Worm (Caenorhabditis elegans) whole organism, L3 larva: ENCODE data around the gene srx-133.
A peak's percentile ranks its signal among the peaks of the same experiment; 100 is the strongest.

ENCODE experiments used
- ZK546.5 ChIP-seq: sonication (generic microtip); optimal IDR thresholded peaks from 2 replicates; lab custom pipeline; 2017; ENCODE audit warnings: missing biosample characterization, missing genetic modification characterization
- aly-2 ChIP-seq: fragments of 150-350 bp; optimal IDR thresholded peaks from 2 replicates; lab custom pipeline; 2014; ENCODE audit warnings: missing biosample characterization, missing genetic modification characterization
- ceh-16 ChIP-seq: sonication (generic microtip); optimal IDR thresholded peaks from 2 replicates; lab custom pipeline; 2017; ENCODE audit warnings: missing biosample characterization, missing genetic modification characterization
- ceh-82 ChIP-seq: fragments of 150-350 bp; optimal IDR thresholded peaks from 2 replicates; lab custom pipeline; 2014; ENCODE audit warnings: missing biosample characterization, missing genetic modification characterization
- daf-12 ChIP-seq: fragments of 150-350 bp; optimal IDR thresholded peaks from 2 replicates; lab custom pipeline; 2014; ENCODE audit warnings: missing biosample characterization, missing genetic modification reagents, missing genetic modification characterization
- egl-27 ChIP-seq: sonication (generic microtip); optimal IDR thresholded peaks from 4 replicates; lab custom pipeline; 2017; ENCODE audit warnings: missing biosample characterization, missing genetic modification reagents, missing genetic modification characterization
- egl-5 ChIP-seq: fragments of 150-350 bp; optimal IDR thresholded peaks from 2 replicates; lab custom pipeline; 2017; ENCODE audit warnings: missing biosample characterization, missing genetic modification reagents, missing genetic modification characterization, inconsistent platforms
- elt-1 ChIP-seq: fragments of 150-350 bp; optimal IDR thresholded peaks from 2 replicates; lab custom pipeline; 2014; ENCODE audit warnings: missing biosample characterization, missing genetic modification characterization
- elt-2 ChIP-seq: sonication (generic microtip); optimal IDR thresholded peaks from 2 replicates; lab custom pipeline; 2016; ENCODE audit warnings: missing genetic modification reagents, mild to moderate bottlenecking, missing genetic modification characterization, missing compliant biosample characterization
- eor-1 ChIP-seq, 2 experiments: fragments of 150-350 bp; optimal IDR thresholded peaks; 2 replicates each; lab custom pipeline; 2014 to 2018; ENCODE audit warnings: missing biosample characterization in 2 of 2, missing genetic modification characterization in 2 of 2
- fkh-2 ChIP-seq: fragments of 150-350 bp; optimal IDR thresholded peaks from 2 replicates; lab custom pipeline; 2014; ENCODE audit warnings: missing biosample characterization, missing genetic modification reagents, missing genetic modification characterization
- hmg-11 ChIP-seq: sonication (generic microtip); optimal IDR thresholded peaks from 2 replicates; lab custom pipeline; 2016; ENCODE audit warnings: missing genetic modification characterization, missing compliant biosample characterization
- lin-15B ChIP-seq: fragments of 150-350 bp; optimal IDR thresholded peaks from 2 replicates; lab custom pipeline; 2014; ENCODE audit warnings: missing biosample characterization, missing genetic modification characterization
- lsy-12 ChIP-seq: sonication (generic microtip); optimal IDR thresholded peaks from 2 replicates; lab custom pipeline; 2016; ENCODE audit warnings: mild to moderate bottlenecking, missing genetic modification characterization, missing compliant biosample characterization
- mdl-1 ChIP-seq: fragments of 150-350 bp; optimal IDR thresholded peaks from 2 replicates; lab custom pipeline; 2014; ENCODE audit warnings: missing biosample characterization, missing genetic modification characterization
- mml-1 ChIP-seq: fragments of 150-350 bp; sonication (generic microtip); optimal IDR thresholded peaks from 3 replicates; lab custom pipeline; 2014; ENCODE audit warnings: missing biosample characterization, missing genetic modification characterization
- nfya-1 ChIP-seq: sonication (generic microtip); optimal IDR thresholded peaks from 2 replicates; lab custom pipeline; 2017; ENCODE audit warnings: missing genetic modification characterization, mild to moderate bottlenecking, missing compliant biosample characterization, antibody characterized with exemption, moderate library complexity; ENCODE audit not compliant: insufficient read depth
- nhr-11 ChIP-seq: fragments of 150-350 bp; optimal IDR thresholded peaks from 2 replicates; lab custom pipeline; 2014; ENCODE audit warnings: missing biosample characterization, missing genetic modification characterization
- nhr-23 ChIP-seq: fragments of 150-350 bp; optimal IDR thresholded peaks from 2 replicates; lab custom pipeline; 2014; ENCODE audit warnings: missing biosample characterization, missing genetic modification reagents, missing genetic modification characterization
- nhr-237 ChIP-seq: fragments of 150-350 bp; optimal IDR thresholded peaks from 2 replicates; lab custom pipeline; 2014; ENCODE audit warnings: missing biosample characterization, missing genetic modification characterization
- nhr-28 ChIP-seq: fragments of 150-350 bp; optimal IDR thresholded peaks from 2 replicates; lab custom pipeline; 2014; ENCODE audit warnings: missing biosample characterization, missing genetic modification characterization
- nhr-43 ChIP-seq: sonication (generic microtip); optimal IDR thresholded peaks from 2 replicates; lab custom pipeline; 2016; ENCODE audit warnings: mild to moderate bottlenecking, missing genetic modification characterization, missing compliant biosample characterization; ENCODE audit not compliant: poor library complexity, severe bottlenecking
- nhr-67 ChIP-seq: fragments of 150-350 bp; optimal IDR thresholded peaks from 2 replicates; lab custom pipeline; 2014; ENCODE audit warnings: missing biosample characterization, missing genetic modification characterization
- nhr-76 ChIP-seq: fragments of 150-350 bp; sonication (generic microtip); optimal IDR thresholded peaks from 5 replicates; lab custom pipeline; 2014; ENCODE audit warnings: missing biosample characterization, missing genetic modification characterization
- pha-4 ChIP-seq: fragments of 150-350 bp; optimal IDR thresholded peaks from 2 replicates; lab custom pipeline; 2014; ENCODE audit warnings: missing biosample characterization, missing genetic modification reagents, missing genetic modification characterization
- sea-2 ChIP-seq: fragments of 150-350 bp; sonication (generic microtip); optimal IDR thresholded peaks from 4 replicates; lab custom pipeline; 2014; ENCODE audit warnings: missing biosample characterization, missing genetic modification reagents, missing genetic modification characterization
- skn-1 ChIP-seq: fragments of 150-350 bp; optimal IDR thresholded peaks from 2 replicates; lab custom pipeline; 2014; ENCODE audit warnings: missing biosample characterization, missing genetic modification characterization
- tbx-2 ChIP-seq: sonication (generic microtip); optimal IDR thresholded peaks from 2 replicates; lab custom pipeline; 2016; ENCODE audit warnings: mild to moderate bottlenecking, missing genetic modification characterization, missing compliant biosample characterization
- zag-1 ChIP-seq: fragments of 150-350 bp; optimal IDR thresholded peaks from 2 replicates; lab custom pipeline; 2014; ENCODE audit warnings: missing biosample characterization, missing genetic modification characterization
- ztf-11 ChIP-seq: fragments of 150-350 bp; optimal IDR thresholded peaks from 2 replicates; lab custom pipeline; 2014; ENCODE audit warnings: missing biosample characterization, missing genetic modification characterization
- ztf-4 ChIP-seq: fragments of 150-350 bp; optimal IDR thresholded peaks from 2 replicates; lab custom pipeline; 2014; ENCODE audit warnings: missing biosample characterization, missing genetic modification characterization

The srx-133 gene

ce11 chrV:13818824-13819408 is 29.6 kb upstream of the srx-133 start, which contains the start of gene sel-10 (continued):
- no peak for TF ChIP-seq aly-2 (tag; lab: Kevin White, UChicago)
- no peak for TF ChIP-seq daf-12
- TF ChIP-seq elt-2 (tag; lab: Kevin White, UChicago) = peak; percentile 57
- no peak for TF ChIP-seq fkh-2 (tag; lab: Kevin White, UChicago)

- TF ChIP-seq zag-1 (tag; lab: Kevin White, UChicago) (no peak), elt-2 (tag; lab: Kevin White, UChicago) (no peak), ceh-82 (tag; lab: Kevin White, UChicago) (no peak)
Measured at ce11 chrV:13822752-13823151, 25.7 kb upstream of the srx-133 start, which contains the start of gene hpo-31. Gene hpo-31, plus strand, starts transcription at chrV:13823052.

ce11 chrV:13827920-13828319 is 20.6 kb upstream of the srx-133 start, which contains the start of gene nrf-5:
Gene nrf-5, plus strand, starts transcription at chrV:13828267.
- TF ChIP-seq nhr-23 (tag; lab: Kevin White, UChicago) (no peak), fkh-2 (tag; lab: Kevin White, UChicago) (no peak), nhr-67 (tag; lab: Kevin White, UChicago) (no peak), ceh-16 (no peak)

- TF ChIP-seq pha-4 (no peak), nhr-11 (tag; lab: Kevin White, UChicago) (no peak), ZK546.5 (no peak), egl-5 (tag; lab: Kevin White, UChicago) (no peak)
Measured at ce11 chrV:13830813-13831212, 17.7 kb upstream of the srx-133 start, which contains the start of gene str-165. Gene str-165, plus strand, starts transcription at chrV:13831113.

ce11 chrV:13833951-13834350 is 14.5 kb upstream of the srx-133 start, which contains the start of gene srx-129:
Gene srx-129, plus strand, starts transcription at chrV:13834251.
- no peak for TF ChIP-seq nhr-237 (tag; lab: Kevin White, UChicago)
- no peak for TF ChIP-seq aly-2 (tag; lab: Kevin White, UChicago)
- TF ChIP-seq nfya-1 (tag; lab: Kevin White, UChicago) = no peak
- TF ChIP-seq nhr-23 (tag; lab: Kevin White, UChicago) = no peak
- TF ChIP-seq ztf-11 (tag; lab: Kevin White, UChicago) = no peak
- TF ChIP-seq elt-1 = no peak

- TF ChIP-seq ztf-4 (tag; lab: Kevin White, UChicago) (no peak), tbx-2 (tag; lab: Kevin White, UChicago) (no peak), daf-12 (no peak), skn-1 (tag; lab: Kevin White, UChicago) (no peak), ZK546.5 (no peak), mml-1 (no peak), nhr-237 (tag; lab: Kevin White, UChicago) (no peak), hmg-11 (tag; lab: Kevin White, UChicago) (no peak), aly-2 (tag; lab: Kevin White, UChicago) (no peak), ceh-16 (no peak)
Measured at ce11 chrV:13837173-13837572, 11.3 kb upstream of the srx-133 start, which contains the start of gene srx-128. Gene srx-128, plus strand, starts transcription at chrV:13837473.

- no peak for TF ChIP-seq mdl-1 (tag; lab: Kevin White, UChicago)
- TF ChIP-seq ZK546.5 = no peak
- no peak for TF ChIP-seq lin-15B (tag; lab: Kevin White, UChicago)
- TF ChIP-seq tbx-2 (tag; lab: Kevin White, UChicago) = no peak
- no peak for TF ChIP-seq zag-1 (tag; lab: Kevin White, UChicago)
- no peak for TF ChIP-seq nhr-76 (tag; lab: Kevin White, UChicago)
- TF ChIP-seq lsy-12 (tag; lab: Kevin White, UChicago) = no peak
- TF ChIP-seq sea-2 = no peak
- no peak for TF ChIP-seq eor-1 (tag; optimal IDR thresholded peaks at IDR 0.05; lab: Kevin White, UChicago)
- no peak for TF ChIP-seq aly-2 (tag; lab: Kevin White, UChicago)
- no peak for TF ChIP-seq nhr-28 (tag; lab: Kevin White, UChicago)
- no peak for TF ChIP-seq nfya-1 (tag; lab: Kevin White, UChicago)
- TF ChIP-seq egl-27 (tag; lab: Kevin White, UChicago) = no peak
- TF ChIP-seq ztf-4 (tag; lab: Kevin White, UChicago) = no peak
- TF ChIP-seq mml-1 = no peak
- no peak for TF ChIP-seq nhr-43 (tag; lab: Kevin White, UChicago)
- TF ChIP-seq egl-5 (tag; lab: Kevin White, UChicago) = no peak
Measured at ce11 chrV:13839433-13839832, 9.0 kb upstream of the srx-133 start, which contains the start of gene F55B12.10. Gene F55B12.10, plus strand, starts transcription at chrV:13839733.
